Worm (Caenorhabditis elegans) whole organism, L1 larva: ENCODE data around the gene F09A5.3.

Source experiments
- blmp-1 ChIP-seq: fragments of 150-350 bp; optimal IDR thresholded peaks from 2 replicates; lab custom pipeline; 2014; ENCODE audit warnings: missing biosample characterization, missing genetic modification characterization
- dpl-1 ChIP-seq, 3 experiments: fragments of 150-350 bp in 2 of 3; sonication (generic microtip) in 1 of 3; optimal IDR thresholded peaks; 2 replicates each; lab custom pipeline; 2014 to 2017; ENCODE audit warnings: missing biosample characterization in 3 of 3, missing genetic modification characterization in 3 of 3, missing genetic modification reagents in 3 of 3
- efl-1 ChIP-seq, 4 experiments: fragments of 150-350 bp; optimal IDR thresholded peaks in 3 of 4; peaks in 1 of 4; 1 replicate in 1 of 4; 2 replicates in 3 of 4; lab custom pipeline; 2014; ENCODE audit warnings: missing biosample characterization in 2 of 4, missing genetic modification characterization in 2 of 4, missing genetic modification reagents in 2 of 4
- egl-13 ChIP-seq: sonication (generic microtip); optimal IDR thresholded peaks from 2 replicates; lab custom pipeline; 2016; ENCODE audit warnings: missing genotype, missing genetic modification reagents, missing genetic modification characterization, missing compliant biosample characterization
- jun-1 ChIP-seq: fragments of 150-350 bp; optimal IDR thresholded peaks from 2 replicates; lab custom pipeline; 2014; ENCODE audit warnings: missing biosample characterization, missing genetic modification reagents, missing genetic modification characterization
- lin-39 ChIP-seq: fragments of 150-350 bp; optimal IDR thresholded peaks from 2 replicates; lab custom pipeline; 2014; ENCODE audit warnings: missing biosample characterization, missing genetic modification reagents, missing genetic modification characterization
- skn-1 ChIP-seq: fragments of 150-350 bp; optimal IDR thresholded peaks from 2 replicates; lab custom pipeline; 2014; ENCODE audit warnings: missing biosample characterization, missing genetic modification characterization

DNA sequence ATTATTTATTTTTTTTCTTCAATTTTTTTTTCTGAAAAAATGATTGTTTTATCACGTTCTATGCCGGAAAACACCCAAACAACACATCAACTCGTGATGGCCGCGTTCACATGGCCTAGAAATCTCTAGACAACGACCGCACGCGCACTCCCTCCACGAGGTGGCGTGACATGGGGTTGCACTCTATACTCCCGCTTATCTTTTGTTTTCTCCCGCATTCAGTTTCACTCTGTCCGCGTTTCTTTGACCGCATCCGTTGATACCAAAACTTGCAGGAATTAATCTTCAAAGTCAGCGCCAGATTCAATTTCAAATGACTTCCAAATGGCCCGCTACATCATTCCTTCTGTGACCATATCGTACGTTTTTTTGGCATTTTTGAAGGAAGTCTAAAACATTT, 36.4 kb upstream of the F09A5.3 start, which contains the start of gene F17H10.1:
- TF ChIP-seq efl-1 (optimal IDR thresholded peaks at IDR 0.05; lab: Kevin White, UChicago) (peak in 1 of 2 experiments; percentile 18), efl-1 (GFP tag; optimal IDR thresholded peaks at IDR 0.05 in 1 of 2; lab: Kevin White, UChicago) (peak; percentile 17 to 89), blmp-1 (peak; percentile 97), dpl-1 (GFP tag; optimal IDR thresholded peaks at IDR 0.05; lab: Kevin White, UChicago) (peak; percentile 17 to 47 (median 42)), egl-13 (no peak), skn-1 (tag; lab: Kevin White, UChicago) (peak; percentile 55), lin-39 (tag; lab: Kevin White, UChicago) (no peak), jun-1 (tag; lab: Kevin White, UChicago) (no peak)
